Fruit fly (Drosophila melanogaster) whole organism, wandering third instar larva: ENCODE measurements around the gene CG43220.

Experiments
- Abd-B ChIP-seq: fragments of >200 bp; optimal IDR thresholded peaks from 2 replicates; lab custom pipeline; 2017; ENCODE audit warnings: missing biosample characterization, missing genetic modification characterization
- CG32264 ChIP-seq: fragments of 200-800 bp; sonication (Bioruptor generic); optimal IDR thresholded peaks from 2 replicates; lab custom pipeline; 2016; ENCODE audit warnings: missing biosample characterization, missing genetic modification characterization
- CG9705 ChIP-seq: fragments of 200-800 bp; sonication (Bioruptor generic); optimal IDR thresholded peaks from 2 replicates; lab custom pipeline; 2018; ENCODE audit warnings: missing biosample characterization, mild to moderate bottlenecking, missing genetic modification characterization
- CrebA ChIP-seq: fragments of 200-800 bp; sonication (Bioruptor generic); optimal IDR thresholded peaks from 2 replicates; lab custom pipeline; 2016; ENCODE audit warnings: missing biosample characterization, mild to moderate bottlenecking, missing genetic modification characterization, borderline replicate concordance
- Dfd ChIP-seq: fragments of >200 bp; optimal IDR thresholded peaks from 2 replicates; lab custom pipeline; 2017; ENCODE audit warnings: missing biosample characterization, missing genetic modification characterization
- Dif ChIP-seq: fragments of 200-275, 200-300 bp; sonication (Bioruptor generic); optimal IDR thresholded peaks from 2 replicates; lab custom pipeline; 2018; ENCODE audit warnings: missing biosample characterization, missing genetic modification characterization; ENCODE audit not compliant: partially characterized antibody
- GATAd ChIP-seq: sonication (Bioruptor generic); optimal IDR thresholded peaks from 2 replicates; lab custom pipeline; 2016; ENCODE audit warnings: missing biosample characterization, missing genetic modification characterization
- HLH106 ChIP-seq: fragments of 200-800 bp; optimal IDR thresholded peaks from 3 replicates; lab custom pipeline; 2019; ENCODE audit warnings: missing biosample characterization, mild to moderate bottlenecking, missing genetic modification characterization, moderate library complexity
- Hnf4 ChIP-seq: fragments of 200-800 bp; sonication (Bioruptor generic); optimal IDR thresholded peaks from 2 replicates; lab custom pipeline; 2016; ENCODE audit warnings: missing biosample characterization, mild to moderate bottlenecking, missing genetic modification characterization
- Hr78 ChIP-seq: fragments of >200 bp; optimal IDR thresholded peaks from 2 replicates; lab custom pipeline; 2017; ENCODE audit warnings: missing biosample characterization, missing genetic modification characterization
- Hr83 ChIP-seq: fragments of 200-300 bp; sonication (Bioruptor generic); optimal IDR thresholded peaks from 2 replicates; lab custom pipeline; 2016; ENCODE audit warnings: missing biosample characterization, mild to moderate bottlenecking, missing genetic modification characterization, moderate library complexity; ENCODE audit not compliant: poor library complexity, severe bottlenecking
- Jra ChIP-seq: sonication (Bioruptor generic); optimal IDR thresholded peaks from 2 replicates; lab custom pipeline; 2016; ENCODE audit warnings: missing biosample characterization, missing genetic modification characterization
- Mio ChIP-seq: sonication (Bioruptor generic); optimal IDR thresholded peaks from 2 replicates; lab custom pipeline; 2016; ENCODE audit warnings: missing biosample characterization, missing genetic modification characterization
- Myc ChIP-seq: fragments of >200 bp; optimal IDR thresholded peaks from 2 replicates; lab custom pipeline; 2017
- N ChIP-seq: fragments of >200 bp; optimal IDR thresholded peaks from 2 replicates; lab custom pipeline; 2018; ENCODE audit warnings: missing biosample characterization, missing external identifiers, missing genetic modification characterization
- OdsH ChIP-seq: fragments of 200-800 bp; sonication (Bioruptor generic); optimal IDR thresholded peaks from 2 replicates; lab custom pipeline; 2016; ENCODE audit warnings: missing biosample characterization, mild to moderate bottlenecking, missing genetic modification characterization
- Rel ChIP-seq, 2 experiments: fragments of 200-800 bp; sonication (Bioruptor generic) in 1 of 2; optimal IDR thresholded peaks; 2 replicates in 1 of 2; 3 replicates in 1 of 2; lab custom pipeline; 2016 to 2019; ENCODE audit warnings: mild to moderate bottlenecking in 2 of 2, missing biosample characterization in 2 of 2, missing genetic modification characterization in 2 of 2, moderate library complexity in 1 of 2
- Sp1 ChIP-seq: fragments of 200-800 bp; sonication (Bioruptor generic); optimal IDR thresholded peaks from 3 replicates; lab custom pipeline; 2019; ENCODE audit warnings: missing biosample characterization, mild to moderate bottlenecking, missing genetic modification characterization, moderate library complexity
- Vsx2 ChIP-seq: fragments of 200-300, 225-300 bp; sonication (Bioruptor generic); optimal IDR thresholded peaks from 2 replicates; lab custom pipeline; 2018; ENCODE audit warnings: missing biosample characterization, missing genetic modification characterization; ENCODE audit not compliant: partially characterized antibody
- br ChIP-seq: fragments of 200-800 bp; sonication (Bioruptor generic); optimal IDR thresholded peaks from 2 replicates; lab custom pipeline; 2016; ENCODE audit warnings: missing biosample characterization, missing genetic modification characterization
- brk ChIP-seq: fragments of 200-800 bp; sonication (Bioruptor generic); optimal IDR thresholded peaks from 2 replicates; lab custom pipeline; 2016; ENCODE audit warnings: missing biosample characterization, mild to moderate bottlenecking, missing genetic modification characterization
- dl ChIP-seq, 2 experiments: fragments of 175-275, 200-275 bp in 1 of 2; fragments of 200-275 bp in 1 of 2; sonication (Bioruptor generic); optimal IDR thresholded peaks; lab custom pipeline; 2018; ENCODE audit warnings: mild to moderate bottlenecking in 2 of 2, missing biosample characterization in 2 of 2, missing genetic modification characterization in 2 of 2, moderate library complexity in 2 of 2; ENCODE audit not compliant: partially characterized antibody in 2 of 2, insufficient read depth in 1 of 2
- dmrt93B ChIP-seq: fragments of 200-800 bp; sonication (Bioruptor generic); optimal IDR thresholded peaks from 2 replicates; lab custom pipeline; 2018; ENCODE audit warnings: missing biosample characterization, mild to moderate bottlenecking, missing genetic modification characterization
- dsf ChIP-seq: sonication (Bioruptor generic); optimal IDR thresholded peaks from 2 replicates; lab custom pipeline; 2016; ENCODE audit warnings: missing biosample characterization, missing genetic modification characterization, borderline replicate concordance
- ey ChIP-seq: fragments of 200-800 bp; sonication (Bioruptor generic); optimal IDR thresholded peaks from 2 replicates; lab custom pipeline; 2016; ENCODE audit warnings: missing biosample characterization, missing genetic modification characterization
- foxo ChIP-seq, 2 experiments: fragments of 200-800 bp; sonication (Bioruptor generic); optimal IDR thresholded peaks; 2 replicates in 1 of 2; 3 replicates in 1 of 2; lab custom pipeline; 2016 to 2017; ENCODE audit warnings: missing biosample characterization in 2 of 2, missing genetic modification characterization in 2 of 2
- fru ChIP-seq: fragments of 200-800 bp; sonication (Bioruptor generic); optimal IDR thresholded peaks from 3 replicates; lab custom pipeline; 2016; ENCODE audit warnings: missing biosample characterization, mild to moderate bottlenecking, missing genetic modification characterization
- h ChIP-seq: fragments of 200-800 bp; sonication (Bioruptor generic); optimal IDR thresholded peaks from 3 replicates; lab custom pipeline; 2016; ENCODE audit warnings: missing biosample characterization, mild to moderate bottlenecking, missing genetic modification characterization
- jim ChIP-seq: fragments of 175-275, 200-325 bp; sonication (Bioruptor generic); optimal IDR thresholded peaks from 2 replicates; lab custom pipeline; 2016; ENCODE audit warnings: missing biosample characterization, mild to moderate bottlenecking, missing genetic modification characterization
- lola ChIP-seq: fragments of >200 bp; optimal IDR thresholded peaks from 2 replicates; lab custom pipeline; 2017; ENCODE audit warnings: missing biosample characterization, missing genetic modification characterization
- pan ChIP-seq: fragments of >200 bp; optimal IDR thresholded peaks from 2 replicates; lab custom pipeline; 2017
- psq ChIP-seq: fragments of 200-800 bp; sonication (Bioruptor generic); optimal IDR thresholded peaks from 3 replicates; lab custom pipeline; 2017; ENCODE audit warnings: missing biosample characterization, mild to moderate bottlenecking, missing genetic modification characterization, moderate library complexity
- rgr ChIP-seq: fragments of 200-800 bp; sonication (Bioruptor generic); optimal IDR thresholded peaks from 3 replicates; lab custom pipeline; 2016; ENCODE audit warnings: missing biosample characterization, mild to moderate bottlenecking, missing genetic modification characterization
- sage ChIP-seq: fragments of 200-800 bp; sonication (Bioruptor generic); optimal IDR thresholded peaks from 2 replicates; lab custom pipeline; 2016; ENCODE audit warnings: missing biosample characterization, mild to moderate bottlenecking, missing genetic modification characterization
- sv ChIP-seq: fragments of 200-800 bp; sonication (Bioruptor generic); optimal IDR thresholded peaks from 3 replicates; lab custom pipeline; 2016; ENCODE audit warnings: missing biosample characterization, missing genetic modification characterization
- tai ChIP-seq: sonication (Bioruptor generic); optimal IDR thresholded peaks from 2 replicates; lab custom pipeline; 2016; ENCODE audit warnings: missing biosample characterization, missing genetic modification characterization
- usp ChIP-seq: fragments of >200 bp; optimal IDR thresholded peaks from 2 replicates; lab custom pipeline; 2017; ENCODE audit warnings: missing biosample characterization, missing genetic modification characterization
- woc ChIP-seq: sonication (Bioruptor generic); optimal IDR thresholded peaks from 2 replicates; lab custom pipeline; 2016; ENCODE audit warnings: missing biosample characterization, mild to moderate bottlenecking, missing genetic modification characterization

Gene CG43220

DNA sequence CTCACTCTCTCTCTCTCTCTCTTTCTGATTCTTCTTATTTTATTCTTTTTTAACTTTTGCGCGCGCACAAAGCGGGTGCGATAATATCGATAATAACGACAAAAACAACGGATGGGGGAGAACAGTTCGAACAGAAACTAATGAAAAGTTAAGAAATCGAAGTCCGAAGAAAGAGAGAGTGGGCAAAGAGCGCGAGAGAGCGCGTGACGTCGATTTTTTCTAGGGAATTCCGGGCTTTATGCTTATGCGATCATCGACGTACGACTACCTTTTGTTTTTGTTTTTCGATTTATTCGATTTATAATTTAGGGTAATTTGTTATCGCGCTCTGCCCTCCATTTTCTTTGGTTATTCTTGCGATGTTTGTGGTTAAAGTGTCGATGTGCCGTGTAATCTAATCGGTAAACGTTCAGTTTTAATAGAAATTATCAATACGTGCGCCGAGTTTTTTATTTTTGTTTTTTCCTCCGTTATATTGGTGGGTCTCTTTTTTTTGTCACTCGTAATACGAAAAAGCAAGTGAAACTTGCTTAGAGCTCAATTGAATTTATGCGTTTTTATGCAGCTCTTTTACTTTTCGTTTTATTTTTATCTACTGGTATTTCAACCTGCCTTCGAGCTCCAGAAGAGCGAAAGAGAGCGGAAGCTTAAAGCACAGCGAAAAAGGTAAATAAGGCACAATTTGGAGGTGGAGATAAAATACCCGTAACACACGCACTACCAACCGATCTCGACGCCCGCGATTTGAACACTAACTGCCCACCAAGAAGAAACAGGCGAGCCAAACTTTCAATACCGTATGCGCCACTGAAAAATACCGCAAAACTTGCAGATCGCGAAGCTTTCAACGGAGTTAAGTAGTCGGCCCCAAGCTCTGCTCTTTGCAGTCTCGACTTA lies 36.5 kb upstream of the CG43220 start, which contains the start of gene dl (continued):
- peak; percentile 26 for TF ChIP-seq br (GFP tag; lab: Kevin White, UChicago)
- no peak for TF ChIP-seq CG32264 (GFP tag; lab: Kevin White, UChicago)
- TF ChIP-seq Hr83 (GFP tag; lab: Kevin White, UChicago), result peak; percentile 44
- TF ChIP-seq Mio (GFP tag; lab: Kevin White, UChicago), result no peak
- TF ChIP-seq dsf (GFP tag; lab: Kevin White, UChicago), result no peak
- TF ChIP-seq jim, result peak; percentile 61
- peak; percentile 44 for TF ChIP-seq tai (GFP tag; lab: Kevin White, UChicago)
- no peak for TF ChIP-seq usp (GFP tag; lab: Kevin White, UChicago)
- no peak for TF ChIP-seq lola (GFP tag; lab: Kevin White, UChicago)

DNA sequence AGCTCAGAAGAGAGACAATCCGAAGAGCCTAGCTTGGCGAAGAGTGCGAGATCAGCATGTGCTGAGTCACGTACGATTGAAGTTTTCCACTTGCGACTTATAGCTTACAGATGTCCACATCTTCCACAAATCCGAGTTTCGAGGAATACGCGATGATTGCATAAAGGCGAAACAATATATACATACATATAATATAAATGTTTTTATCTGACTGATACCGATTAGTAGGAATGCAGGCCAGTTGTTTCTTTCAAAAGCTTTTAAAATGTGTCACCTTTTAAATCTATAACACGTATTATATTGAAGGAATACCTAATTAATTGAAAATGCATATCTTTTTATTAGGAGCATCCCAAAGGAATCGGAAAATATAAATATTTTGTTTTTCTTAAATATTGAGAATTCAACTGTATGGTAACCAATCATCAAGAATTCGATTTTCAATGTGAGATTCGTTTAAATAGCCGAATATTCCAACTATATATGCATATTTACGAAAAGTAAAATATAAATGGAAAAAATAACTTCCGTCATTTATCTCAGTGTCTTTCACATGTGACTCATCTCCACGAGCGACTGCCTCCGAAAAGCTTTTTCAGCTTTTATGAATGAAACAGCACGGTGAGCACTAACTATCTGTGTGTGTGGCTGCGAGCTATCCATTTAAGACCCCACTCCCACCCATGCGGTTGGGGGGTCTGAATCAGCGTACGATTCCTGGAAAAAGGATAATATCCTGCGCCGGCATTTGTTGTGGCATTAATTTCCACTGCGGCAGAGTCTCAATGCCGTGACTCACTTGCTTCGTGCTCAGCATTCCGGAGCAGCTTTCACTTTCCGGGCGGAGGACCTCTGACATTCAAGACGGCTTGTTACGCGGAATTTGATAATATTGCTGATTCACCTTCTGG lies 35.6 kb upstream of the CG43220 start:
- peak in 1 of 2 experiments; percentile 83 for TF ChIP-seq foxo (GFP tag; optimal IDR thresholded peaks at IDR 0.05; lab: Kevin White, UChicago)
- peak; percentile 8 for TF ChIP-seq tai (GFP tag; lab: Kevin White, UChicago)
- peak; percentile 3 for TF ChIP-seq brk (GFP tag; lab: Kevin White, UChicago)
- peak; percentile 7 for TF ChIP-seq sv (GFP tag; lab: Kevin White, UChicago)
- TF ChIP-seq br (GFP tag; lab: Kevin White, UChicago), result peak; percentile 64
- TF ChIP-seq dl (GFP tag; optimal IDR thresholded peaks at IDR 0.05; lab: Kevin White, UChicago; ENCODE audit: insufficient read depth in 1 of 2, partially characterized antibody in 2 of 2), result peak in 1 of 2 experiments; percentile 63
- no peak for TF ChIP-seq N (GFP tag; lab: Kevin White, UChicago)
- TF ChIP-seq dmrt93B (GFP tag; lab: Kevin White, UChicago), result peak; percentile 20
- no peak for TF ChIP-seq Rel (GFP tag; optimal IDR thresholded peaks at IDR 0.05; lab: Kevin White, UChicago)
- TF ChIP-seq Rel (tag; optimal IDR thresholded peaks at IDR 0.05; lab: Kevin White, UChicago), result no peak
- TF ChIP-seq CG9705 (GFP tag; lab: Kevin White, UChicago), result peak; percentile 43
- TF ChIP-seq Vsx2 (GFP tag; lab: Kevin White, UChicago), result no peak
- peak; percentile 32 for TF ChIP-seq Dif (GFP tag; lab: Kevin White, UChicago)
- TF ChIP-seq Hr83 (GFP tag; lab: Kevin White, UChicago), result no peak
- TF ChIP-seq CrebA (GFP tag; lab: Kevin White, UChicago), result no peak
- TF ChIP-seq Hnf4 (GFP tag; lab: Kevin White, UChicago), result peak; percentile 73
- TF ChIP-seq rgr (GFP tag; lab: Kevin White, UChicago), result peak; percentile 86
- TF ChIP-seq fru (GFP tag; lab: Kevin White, UChicago), result peak; percentile 79
- TF ChIP-seq sage (GFP tag; lab: Kevin White, UChicago), result no peak
- no peak for TF ChIP-seq Abd-B (GFP tag; lab: Kevin White, UChicago)
- peak; percentile 82 for TF ChIP-seq h (GFP tag; lab: Kevin White, UChicago)
- TF ChIP-seq HLH106 (tag; lab: Kevin White, UChicago), result peak; percentile 72
- TF ChIP-seq GATAd (GFP tag; lab: Kevin White, UChicago), result no peak
- TF ChIP-seq psq, result peak; percentile 65
- peak; percentile 78 for TF ChIP-seq OdsH
- TF ChIP-seq Myc (lab: Kevin White, UChicago), result no peak
- TF ChIP-seq lola (GFP tag; lab: Kevin White, UChicago), result no peak
- peak; percentile 77 for TF ChIP-seq ey (GFP tag; lab: Kevin White, UChicago)
- peak; percentile 27 for TF ChIP-seq CG32264 (GFP tag; lab: Kevin White, UChicago)
- TF ChIP-seq dsf (GFP tag; lab: Kevin White, UChicago), result no peak
- no peak for TF ChIP-seq Dfd
- TF ChIP-seq Sp1, result peak; percentile 75
- peak; percentile 47 for TF ChIP-seq woc (GFP tag; lab: Kevin White, UChicago)
- TF ChIP-seq Jra (GFP tag; lab: Kevin White, UChicago), result peak; percentile 71
- no peak for TF ChIP-seq Hr78 (GFP tag; lab: Kevin White, UChicago)
- TF ChIP-seq jim, result no peak
- TF ChIP-seq usp (GFP tag; lab: Kevin White, UChicago), result no peak
- TF ChIP-seq pan, result no peak
- no peak for TF ChIP-seq Mio (GFP tag; lab: Kevin White, UChicago)
- TF ChIP-seq, all 38 proteins: peak for 21
